Fruit fly (Drosophila melanogaster): ENCODE measurements around the gene S6k.

Gene S6k

DNA sequence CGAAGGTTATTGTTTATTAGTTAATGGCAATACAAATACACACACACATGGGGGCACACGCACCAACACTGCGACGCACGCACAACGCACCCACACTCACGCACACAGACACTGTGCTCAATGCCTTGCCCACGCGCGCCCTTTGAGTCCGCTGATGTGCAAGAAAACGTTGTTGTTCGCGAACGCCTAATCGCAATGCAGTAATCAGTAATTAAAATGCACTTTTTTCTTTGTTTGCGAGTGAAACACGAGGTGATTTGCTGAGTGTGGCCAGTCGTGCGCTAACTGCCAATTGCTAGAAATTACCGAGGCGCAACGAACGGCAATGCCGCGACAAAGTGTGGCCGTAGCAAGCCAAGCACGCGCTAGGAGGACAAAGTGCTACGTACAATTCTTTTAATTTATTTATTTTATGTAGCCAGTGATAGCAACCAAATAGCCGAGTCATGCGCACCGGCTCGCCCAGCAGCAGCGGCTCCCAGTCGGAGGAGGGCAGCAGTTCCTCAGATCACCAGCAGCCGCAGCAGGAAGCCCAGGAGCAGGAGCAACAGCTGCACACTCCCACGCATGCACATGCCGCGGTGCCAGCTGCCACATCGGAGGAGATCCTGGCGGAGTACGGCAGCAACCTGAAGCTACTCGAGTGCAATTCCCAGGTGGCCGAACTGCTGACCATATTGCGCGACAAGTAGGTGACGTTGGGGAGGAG lies at the start of gene S6k, which contains the start of gene kri:
Gene S6k, minus strand, starts transcription at position 299 of the 709 bp plus-strand sequence.
Gene kri, plus strand, starts transcription at position 341 of the 709 bp plus-strand sequence.
- TF ChIP-seq CG17801 (GFP tag; optimal IDR thresholded peaks at IDR 0.05; ENCODE audit: partially characterized antibody), result peak; percentile 67

DNA sequence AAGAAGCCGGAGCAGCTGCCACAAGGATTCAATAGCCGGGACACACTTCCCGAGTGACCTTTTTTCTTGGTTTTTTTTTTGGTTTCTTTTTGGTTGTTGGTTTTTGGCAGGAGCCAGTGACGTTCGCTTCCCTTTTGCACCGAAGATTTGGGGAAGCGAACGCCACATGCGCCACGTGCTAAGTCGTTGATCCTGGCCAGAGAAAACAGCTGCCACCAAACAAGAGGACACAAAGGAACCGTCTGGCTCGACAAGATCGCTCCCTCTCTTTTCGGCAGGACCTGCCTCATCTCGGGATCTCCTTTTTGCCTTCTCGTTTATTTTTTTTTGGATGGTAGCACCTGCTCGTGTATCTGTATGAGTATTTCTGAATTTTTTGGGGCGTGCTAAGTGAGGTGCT lies 48.3 kb upstream of the S6k start:
- TF ChIP-seq CG17801 (GFP tag; optimal IDR thresholded peaks at IDR 0.05; ENCODE audit: partially characterized antibody), result no peak

DNA sequence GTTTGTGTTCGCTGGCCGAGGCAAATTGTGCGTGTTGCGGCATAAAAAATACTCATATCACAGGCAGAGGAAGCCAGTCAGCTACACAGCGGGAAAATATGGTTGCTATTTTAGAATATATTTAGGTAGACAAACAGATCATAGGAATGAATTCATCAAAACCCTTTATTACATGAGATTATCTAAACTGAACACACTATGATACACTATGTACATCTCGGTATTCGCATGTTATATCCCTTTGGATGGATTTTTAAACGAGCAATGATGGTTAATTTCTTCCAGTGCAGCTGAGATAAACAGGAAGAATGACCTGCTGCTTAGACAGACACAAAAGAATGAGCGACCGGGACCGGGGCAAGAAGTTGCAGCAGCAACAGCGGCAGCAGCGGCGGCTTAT lies 46.2 kb upstream of the S6k start:
- TF ChIP-seq CG17801 (GFP tag; optimal IDR thresholded peaks at IDR 0.05; ENCODE audit: partially characterized antibody), result no peak

DNA sequence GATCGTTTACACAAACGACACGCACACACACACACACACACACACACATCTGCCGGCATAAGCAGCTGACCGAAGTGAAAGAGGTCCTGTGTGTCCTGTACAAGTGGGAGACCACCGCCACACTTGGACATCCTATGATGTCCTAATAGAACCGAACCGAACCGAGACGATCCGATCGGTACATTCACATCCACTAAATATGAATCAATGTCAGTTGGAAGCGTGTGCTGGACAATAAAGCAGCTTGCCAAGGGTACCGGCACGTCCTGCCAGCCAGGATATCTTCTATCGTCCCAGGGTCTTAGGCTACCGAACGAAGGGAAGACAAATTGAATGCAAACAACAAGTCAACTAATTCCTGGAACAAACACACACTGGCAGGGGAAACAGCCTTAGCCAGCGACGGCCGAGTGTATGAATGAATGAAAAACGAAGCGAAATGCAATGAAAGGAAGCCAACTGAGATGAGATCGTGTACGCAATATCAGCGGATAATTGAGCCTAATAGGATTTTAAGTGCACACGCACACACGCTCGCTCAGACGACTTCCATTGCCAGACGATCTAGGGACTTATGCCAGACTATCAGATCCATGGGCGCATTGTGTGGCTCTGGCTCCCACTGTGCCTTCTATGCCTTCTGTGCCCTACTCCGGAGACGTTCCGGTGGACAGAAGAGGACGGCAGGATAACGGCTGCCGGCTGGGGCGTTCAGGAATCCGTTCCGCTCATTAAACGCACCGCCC lies 45.5 kb upstream of the S6k start:
- TF ChIP-seq CG17801 (GFP tag; optimal IDR thresholded peaks at IDR 0.05; ENCODE audit: partially characterized antibody), result no peak

DNA sequence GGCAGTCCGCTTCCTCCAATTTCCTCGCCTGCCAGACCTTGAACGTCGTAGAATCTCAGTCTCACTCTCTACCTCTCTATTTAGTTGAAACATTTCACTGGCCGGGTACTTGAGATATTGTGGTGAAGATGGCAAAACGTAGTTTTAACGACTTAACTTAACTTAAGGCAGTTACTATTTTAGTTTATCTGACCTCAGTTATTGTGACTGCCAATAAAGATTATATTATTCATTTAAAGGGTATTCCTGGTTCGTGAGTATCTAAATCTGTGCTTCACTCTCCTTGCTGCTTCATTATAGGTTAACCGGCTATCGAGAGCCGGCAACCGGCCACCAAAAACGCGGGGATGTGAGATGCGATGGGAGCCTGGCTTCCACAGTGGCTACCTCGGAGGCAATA lies 44.4 kb upstream of the S6k start:
- no peak for TF ChIP-seq CG17801 (GFP tag; optimal IDR thresholded peaks at IDR 0.05; ENCODE audit: partially characterized antibody)

DNA sequence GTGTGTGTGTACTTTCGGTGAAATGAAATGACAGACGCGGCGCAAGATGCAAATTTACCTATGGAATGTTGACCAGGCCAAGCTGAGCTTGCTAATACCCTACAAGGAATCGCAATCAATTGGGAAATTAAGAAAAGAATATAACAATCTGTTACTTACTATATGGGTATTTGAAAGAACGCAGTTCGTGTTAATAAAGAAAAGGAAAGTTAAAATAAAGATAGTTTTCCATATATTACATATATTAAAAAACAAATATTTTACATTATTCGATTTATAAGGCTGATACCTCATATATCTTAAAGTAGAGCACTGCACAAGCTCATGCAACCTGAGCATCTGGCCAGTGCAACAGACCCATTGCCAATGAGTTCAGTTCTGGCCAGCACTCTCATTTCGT lies 40.9 kb upstream of the S6k start:
- no peak for TF ChIP-seq CG17801 (GFP tag; optimal IDR thresholded peaks at IDR 0.05; ENCODE audit: partially characterized antibody)

DNA sequence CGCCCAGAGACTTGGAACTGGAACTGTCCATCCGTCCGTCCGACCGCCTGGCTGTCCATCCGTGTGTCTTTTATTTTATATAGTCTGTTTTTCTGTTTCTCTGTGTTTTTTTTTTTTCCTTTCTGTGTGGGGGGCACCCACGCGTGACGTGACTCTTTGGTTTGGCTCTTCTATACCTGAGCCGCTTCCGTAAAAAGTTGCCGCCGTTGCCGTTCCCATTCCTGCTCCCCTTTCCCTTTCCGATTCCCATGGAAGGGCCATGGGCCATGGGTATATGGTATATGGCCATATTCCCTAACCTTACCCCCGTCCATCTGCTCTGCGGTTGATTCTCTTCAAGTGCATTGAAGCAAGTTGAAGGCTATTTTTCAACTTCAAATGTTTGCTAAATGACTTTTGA lies 38.2 kb upstream of the S6k start:
- TF ChIP-seq CG17801 (GFP tag; optimal IDR thresholded peaks at IDR 0.05; ENCODE audit: partially characterized antibody), result no peak

DNA sequence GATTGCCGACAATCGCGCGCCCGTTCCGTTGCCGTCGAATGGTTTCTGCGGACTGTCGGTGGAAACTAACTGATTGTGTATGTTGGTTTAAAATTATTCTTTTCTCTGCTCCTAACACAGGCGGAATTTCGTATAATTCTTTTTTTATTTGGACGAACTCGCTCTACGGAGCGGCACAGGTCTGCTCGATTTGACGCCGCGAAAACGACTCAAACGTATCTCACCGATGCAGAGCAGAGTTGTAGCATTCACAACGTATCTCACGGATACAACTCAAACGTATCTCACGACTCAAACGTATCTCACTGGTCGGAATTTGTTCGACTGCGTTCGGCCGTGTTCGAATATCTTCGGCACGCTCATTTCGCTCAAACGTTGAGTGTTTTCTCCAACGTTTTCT lies 34.7 kb upstream of the S6k start, which contains the start of gene vn:
Gene vn, minus strand, starts transcription at position 199 of the 400 bp plus-strand sequence.
- TF ChIP-seq CG17801 (GFP tag; optimal IDR thresholded peaks at IDR 0.05; ENCODE audit: partially characterized antibody), result peak; percentile 9

DNA sequence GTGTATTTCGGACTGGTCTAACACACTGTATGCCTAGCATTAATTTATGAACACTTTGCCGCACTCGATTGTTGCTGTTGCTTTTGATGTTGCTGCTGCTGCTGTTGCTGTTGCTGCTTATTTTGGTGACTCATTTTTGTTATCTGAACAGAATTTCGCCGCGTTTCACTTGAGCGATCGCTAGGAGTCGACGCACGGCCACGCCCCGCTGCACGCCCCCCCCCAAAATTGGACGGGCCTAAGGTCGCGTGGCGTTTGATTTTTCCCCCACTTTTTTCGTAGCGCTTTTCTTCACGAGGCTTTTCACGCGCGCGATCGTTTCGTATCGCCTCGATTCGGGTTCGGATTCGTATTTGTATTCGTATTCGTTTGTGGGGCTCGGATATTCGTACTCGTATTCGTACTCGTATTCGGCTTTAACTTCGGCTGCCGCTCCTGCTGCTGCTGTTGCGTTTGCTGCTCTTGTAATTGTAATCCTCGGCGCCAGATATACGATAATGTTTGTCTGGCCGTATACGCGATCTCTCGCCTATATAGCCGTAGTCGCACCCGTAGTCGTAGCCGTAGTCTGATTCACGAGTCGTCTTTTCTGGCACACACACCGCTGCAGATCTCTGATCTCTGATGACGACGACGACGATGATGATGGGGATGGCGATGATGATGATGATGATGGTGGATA lies 33.3 kb upstream of the S6k start:
- no peak for TF ChIP-seq CG17801 (GFP tag; optimal IDR thresholded peaks at IDR 0.05; ENCODE audit: partially characterized antibody)

DNA sequence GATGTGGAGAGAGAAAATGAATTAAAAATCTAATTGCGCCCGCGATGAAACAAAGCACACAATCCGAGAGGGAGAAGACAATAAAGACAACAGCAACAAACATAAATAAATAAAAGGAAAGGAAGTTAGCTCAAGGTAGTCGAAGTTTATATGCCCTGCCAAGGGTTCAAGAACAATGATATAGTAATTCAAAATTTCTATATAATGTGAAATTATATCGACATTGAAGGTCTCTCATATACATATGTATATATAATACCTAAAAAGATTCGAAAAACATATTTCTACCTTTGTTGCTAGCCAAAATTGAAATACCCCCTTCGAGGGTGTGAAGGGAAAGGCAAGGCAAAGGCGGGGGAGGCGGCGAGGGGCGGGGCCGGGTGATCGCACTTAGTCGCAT lies 30.1 kb upstream of the S6k start:
- no peak for TF ChIP-seq CG17801 (GFP tag; optimal IDR thresholded peaks at IDR 0.05; ENCODE audit: partially characterized antibody)

DNA sequence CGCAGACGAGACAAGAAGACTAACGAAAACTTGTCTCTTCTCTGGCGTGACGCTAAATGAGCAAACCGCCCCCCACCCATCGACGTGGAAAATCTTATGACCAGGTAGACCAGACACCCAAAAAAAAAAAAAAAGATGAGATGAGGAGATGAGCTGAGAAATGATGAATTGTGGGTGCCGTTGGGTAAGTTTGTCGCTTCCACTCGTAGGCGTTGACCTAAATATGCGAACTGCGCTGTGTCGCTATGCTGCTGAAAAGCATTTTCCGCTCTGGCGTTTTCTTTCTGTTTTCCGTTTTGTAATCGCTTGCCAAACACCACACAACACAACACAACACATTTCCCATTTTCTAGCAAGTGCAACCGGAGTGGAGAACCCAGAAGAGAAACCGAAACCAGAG lies 28.1 kb upstream of the S6k start:
- TF ChIP-seq CG17801 (GFP tag; optimal IDR thresholded peaks at IDR 0.05; ENCODE audit: partially characterized antibody), result no peak

DNA sequence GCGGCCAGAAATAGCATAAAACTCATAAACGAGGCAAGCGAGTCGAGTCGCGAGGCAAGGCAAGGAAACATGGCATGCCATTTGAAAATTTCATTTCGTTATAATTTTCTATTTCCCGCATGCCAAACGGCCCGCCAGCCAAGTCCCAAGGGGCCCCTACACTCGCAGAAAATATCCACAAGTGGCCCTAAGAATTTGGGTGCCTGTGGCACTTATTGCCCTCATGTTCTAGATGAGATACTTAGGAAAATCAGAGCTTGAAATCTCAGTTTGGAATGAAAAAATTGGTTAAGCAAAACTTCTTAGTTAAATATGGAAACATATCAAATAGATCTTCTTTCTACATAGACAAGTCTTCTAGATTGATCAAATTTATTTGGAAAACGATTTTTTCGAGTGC lies 27.6 kb upstream of the S6k start:
- no peak for TF ChIP-seq CG17801 (GFP tag; optimal IDR thresholded peaks at IDR 0.05; ENCODE audit: partially characterized antibody)

DNA sequence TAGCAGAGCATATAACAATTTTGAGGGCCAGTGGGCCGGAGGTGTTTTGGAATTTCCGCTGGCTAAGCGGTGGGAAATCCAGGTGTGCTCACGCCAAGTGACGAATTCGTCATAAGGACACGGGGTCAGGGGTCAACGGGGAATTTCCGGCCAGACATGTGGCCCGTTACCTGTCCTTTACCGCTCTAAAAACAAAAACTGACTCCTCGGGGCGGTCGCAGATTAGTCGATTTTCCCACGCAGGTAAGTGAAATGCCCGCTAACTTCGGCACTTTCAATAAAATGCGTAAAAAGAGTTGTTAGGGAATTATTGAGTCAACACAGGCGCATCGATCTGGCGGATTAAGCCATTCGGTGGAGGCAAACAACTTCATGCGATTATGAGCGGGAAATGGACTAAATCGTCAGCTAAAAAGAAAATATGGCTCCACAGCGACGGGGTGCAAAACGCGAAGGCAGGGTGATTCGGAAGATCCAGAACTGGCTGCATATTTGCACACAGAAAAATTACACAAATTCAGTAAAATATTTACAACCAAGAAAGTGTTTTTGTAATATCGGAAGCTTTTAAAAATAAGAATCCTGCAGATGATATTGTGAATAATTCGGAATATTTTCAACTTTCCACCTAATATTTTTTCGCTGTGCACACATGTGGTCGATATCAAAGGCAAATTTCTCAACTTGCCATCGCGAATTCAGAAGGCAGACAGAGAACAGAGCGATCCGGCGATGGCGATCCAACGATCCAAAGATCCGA lies 25.3 kb upstream of the S6k start:
- TF ChIP-seq CG17801 (GFP tag; optimal IDR thresholded peaks at IDR 0.05; ENCODE audit: partially characterized antibody), result no peak

DNA sequence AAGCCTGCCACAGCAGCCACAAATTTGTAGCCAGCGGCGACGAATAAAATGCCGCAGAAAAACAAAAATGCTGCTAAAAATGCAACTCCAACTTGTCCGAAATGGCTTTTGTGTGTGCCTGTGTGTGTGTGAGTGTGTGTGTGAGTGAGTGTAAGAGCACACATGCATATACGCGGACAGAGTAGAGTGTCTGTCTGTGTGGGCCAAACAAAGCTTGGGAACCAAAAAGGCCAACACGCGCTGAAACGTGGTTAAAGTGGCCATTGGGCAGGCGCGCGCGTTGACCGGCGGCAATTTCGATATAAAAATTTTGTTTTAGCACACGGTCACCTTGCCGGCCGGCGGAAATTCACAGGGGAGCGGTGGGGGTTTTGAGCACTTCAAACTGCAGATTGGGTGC lies 24.7 kb upstream of the S6k start:
- no peak for TF ChIP-seq CG17801 (GFP tag; optimal IDR thresholded peaks at IDR 0.05; ENCODE audit: partially characterized antibody)

DNA sequence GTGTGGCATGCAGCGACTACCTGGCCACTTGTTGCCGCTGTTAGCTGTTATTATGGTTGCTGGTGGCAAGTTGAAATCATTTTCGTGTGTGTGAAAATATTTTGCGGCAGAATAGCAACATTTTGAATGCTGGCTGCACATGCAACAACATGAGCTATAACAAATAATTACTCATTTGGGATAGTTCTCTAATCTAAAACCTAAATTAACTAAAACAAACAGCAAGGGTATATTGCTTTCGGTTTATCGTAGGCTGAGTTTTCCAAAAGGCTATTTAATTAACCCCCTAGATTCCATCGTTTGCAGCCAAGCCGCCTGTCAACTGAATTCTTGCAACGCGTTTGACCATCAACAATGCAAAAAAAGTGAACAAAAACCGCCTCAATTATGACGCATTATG lies 24.1 kb upstream of the S6k start:
- no peak for TF ChIP-seq CG17801 (GFP tag; optimal IDR thresholded peaks at IDR 0.05; ENCODE audit: partially characterized antibody)

Measured in ovary, adult (tissue).